Fruit fly (Drosophila melanogaster) whole organism, embryonic: Measurements from ENCODE around the gene nerfin-2.

Experiments used
- Asciz ChIP-seq: fragments of 200-800 bp; sonication (Bioruptor generic); optimal IDR thresholded peaks from 2 replicates; lab custom pipeline; 2017; ENCODE audit warnings: missing biosample characterization, mild to moderate bottlenecking, missing genetic modification characterization, missing genetic modification reagents
- BtbVII ChIP-seq: fragments of 200-800 bp; sonication (Bioruptor generic); optimal IDR thresholded peaks from 3 replicates; lab custom pipeline; 2017; ENCODE audit warnings: missing biosample characterization, mild to moderate bottlenecking, missing genetic modification characterization
- C15 ChIP-seq: fragments of 200-800 bp; sonication (Bioruptor generic); IDR thresholded peaks from 3 replicates; pipeline ENCODE4 v1.3.6; 2022; ENCODE audit warnings: missing biosample characterization, missing genetic modification characterization
- CG10274 ChIP-seq: fragments of 200-800 bp; sonication (Bioruptor generic); optimal IDR thresholded peaks from 3 replicates; lab custom pipeline; 2017; ENCODE audit warnings: missing biosample characterization, mild to moderate bottlenecking, missing genetic modification characterization
- CG12236 ChIP-seq: fragments of 200-800 bp; sonication (Bioruptor generic); optimal IDR thresholded peaks from 2 replicates; lab custom pipeline; 2016; ENCODE audit warnings: missing biosample characterization, missing genetic modification characterization
- CG1602 ChIP-seq: fragments of 200-800 bp; sonication (Bioruptor generic); optimal IDR thresholded peaks from 3 replicates; lab custom pipeline; 2016; ENCODE audit warnings: missing biosample characterization, missing genetic modification characterization
- CG18262 ChIP-seq: fragments of 200-800 bp; optimal IDR thresholded peaks from 3 replicates; lab custom pipeline; 2019; ENCODE audit warnings: missing biosample characterization, mild to moderate bottlenecking, missing genetic modification characterization, moderate library complexity
- CG30431 ChIP-seq: fragments of 200-800 bp; sonication (Bioruptor generic); optimal IDR thresholded peaks from 2 replicates; lab custom pipeline; 2017; ENCODE audit warnings: missing biosample characterization, missing genetic modification characterization
- CG34224 ChIP-seq: fragments of 200-800 bp; sonication (Bioruptor generic); IDR thresholded peaks from 3 replicates; pipeline ENCODE4 v1.3.6; 2022; ENCODE audit warnings: missing biosample characterization, missing genetic modification characterization; ENCODE audit not compliant: partially characterized antibody
- CG4282 ChIP-seq: fragments of 200-800 bp; sonication (Bioruptor generic); optimal IDR thresholded peaks from 2 replicates; lab custom pipeline; 2016; ENCODE audit warnings: missing biosample characterization, missing genetic modification characterization
- CG5953 ChIP-seq: fragments of 200-800 bp; sonication (Bioruptor generic); IDR thresholded peaks from 2 replicates; pipeline ENCODE4 v1.3.6; 2022; ENCODE audit warnings: missing biosample characterization, missing genetic modification characterization
- CG6272 ChIP-seq: fragments of 200-800 bp; sonication (Bioruptor generic); IDR thresholded peaks from 2 replicates; pipeline ENCODE4 v1.3.6; 2022; ENCODE audit warnings: missing biosample characterization, missing genetic modification characterization
- CG7963 ChIP-seq: fragments of 200-800 bp; sonication (Bioruptor generic); IDR thresholded peaks from 3 replicates; pipeline ENCODE4 v1.3.6; 2022; ENCODE audit warnings: missing biosample characterization, missing genetic modification characterization; ENCODE audit not compliant: partially characterized antibody
- CG8478 ChIP-seq: fragments of >200 bp; optimal IDR thresholded peaks from 2 replicates; lab custom pipeline; 2018
- CoRest ChIP-seq: fragments of 200-800 bp; sonication (Bioruptor generic); optimal IDR thresholded peaks from 3 replicates; lab custom pipeline; 2018; ENCODE audit warnings: missing biosample characterization, mild to moderate bottlenecking, missing genetic modification characterization, moderate library complexity
- Dbx ChIP-seq: fragments of 200-800 bp; sonication (Bioruptor generic); IDR thresholded peaks from 3 replicates; pipeline ENCODE4 v1.3.6; 2022; ENCODE audit warnings: missing biosample characterization, missing genetic modification characterization
- Dp ChIP-seq: fragments of 200-800 bp; sonication (Bioruptor generic); optimal IDR thresholded peaks from 2 replicates; lab custom pipeline; 2018; ENCODE audit warnings: missing biosample characterization, mild to moderate bottlenecking, missing genetic modification characterization, moderate library complexity
- GATAe ChIP-seq: fragments of 200-800 bp; sonication (Bioruptor generic); conservative IDR thresholded peaks from 2 replicates; pipeline ENCODE4 v1.3.6; 2022; ENCODE audit warnings: missing biosample characterization, missing genetic modification characterization
- H2.0 ChIP-seq: fragments of 200-800 bp; sonication (Bioruptor generic); IDR thresholded peaks from 2 replicates; pipeline ENCODE4 v1.3.6; 2022; ENCODE audit warnings: missing biosample characterization, missing genetic modification characterization
- HmgD ChIP-seq: fragments of 200-800 bp; sonication (Bioruptor generic); optimal IDR thresholded peaks from 3 replicates; lab custom pipeline; 2016; ENCODE audit warnings: missing biosample characterization, missing genetic modification characterization
- Hr39 ChIP-seq: fragments of >200 bp; optimal IDR thresholded peaks from 2 replicates; lab custom pipeline; 2017
- Hr78 ChIP-seq, 2 experiments: fragments of 200-800 bp in 1 of 2; fragments of >200 bp in 1 of 2; sonication (Bioruptor generic) in 1 of 2; optimal IDR thresholded peaks; 2 replicates each; lab custom pipeline; 2017 to 2019; ENCODE audit warnings: missing biosample characterization in 2 of 2, missing genetic modification characterization in 2 of 2, mild to moderate bottlenecking in 1 of 2, moderate library complexity in 1 of 2
- Lpt ChIP-seq: fragments of >200 bp; optimal IDR thresholded peaks from 2 replicates; lab custom pipeline; 2018; ENCODE audit warnings: missing biosample characterization, missing genetic modification characterization
- MTF-1 ChIP-seq: fragments of 200-800 bp; sonication (Bioruptor generic); optimal IDR thresholded peaks from 2 replicates; lab custom pipeline; 2018; ENCODE audit warnings: missing biosample characterization, mild to moderate bottlenecking, missing genetic modification characterization, borderline replicate concordance
- Max ChIP-seq: fragments of 200-800 bp; sonication (Bioruptor generic); optimal IDR thresholded peaks from 2 replicates; lab custom pipeline; 2016; ENCODE audit warnings: missing biosample characterization, mild to moderate bottlenecking, missing genetic modification characterization
- Meics ChIP-seq: fragments of 200-800 bp; sonication (Bioruptor generic); optimal IDR thresholded peaks from 2 replicates; lab custom pipeline; 2017; ENCODE audit warnings: missing biosample characterization, mild to moderate bottlenecking, missing genetic modification characterization
- Nf-YC ChIP-seq: fragments of 200-800 bp; optimal IDR thresholded peaks from 3 replicates; lab custom pipeline; 2019; ENCODE audit warnings: missing biosample characterization, mild to moderate bottlenecking, missing genetic modification characterization, moderate library complexity
- Poxn ChIP-seq: fragments of 200-800 bp; sonication (Bioruptor generic); IDR thresholded peaks from 2 replicates; pipeline ENCODE4 v1.3.6; 2022; ENCODE audit warnings: missing biosample characterization, missing genetic modification characterization
- Stat92E ChIP-seq, 3 experiments: fragments of >200 bp in 2 of 3; fragments of 200-800 bp in 1 of 3; sonication (Bioruptor generic) in 1 of 3; optimal IDR thresholded peaks; 2 replicates each; lab custom pipeline; 2017 to 2019; ENCODE audit warnings: missing biosample characterization in 3 of 3, missing genetic modification characterization in 3 of 3, mild to moderate bottlenecking in 1 of 3, moderate library complexity in 1 of 3
- az2 ChIP-seq: fragments of 200-800 bp; sonication (Bioruptor generic); optimal IDR thresholded peaks from 3 replicates; lab custom pipeline; 2016; ENCODE audit warnings: missing biosample characterization, missing genetic modification characterization
- bsh ChIP-seq, 2 experiments: fragments of 200-800 bp; sonication (Bioruptor generic); optimal IDR thresholded peaks; 2 replicates each; lab custom pipeline; 2017 to 2018; ENCODE audit warnings: mild to moderate bottlenecking in 2 of 2, missing biosample characterization in 2 of 2, missing genetic modification characterization in 2 of 2, moderate library complexity in 1 of 2
- cad ChIP-seq: fragments of >200 bp; optimal IDR thresholded peaks from 2 replicates; lab custom pipeline; 2017; ENCODE audit warnings: missing biosample characterization, missing genetic modification characterization
- cas ChIP-seq: fragments of 200-800 bp; sonication (Bioruptor generic); IDR thresholded peaks from 2 replicates; pipeline ENCODE4 v1.3.6; 2022; ENCODE audit warnings: missing biosample characterization, missing genetic modification characterization
- chm ChIP-seq: fragments of 200-800 bp; sonication (Bioruptor generic); IDR thresholded peaks from 2 replicates; pipeline ENCODE4 v1.3.6; 2022; ENCODE audit warnings: missing biosample characterization, missing genetic modification characterization
- crp ChIP-seq, 2 experiments: fragments of 200-800 bp; sonication (Bioruptor generic); optimal IDR thresholded peaks; 2 replicates in 1 of 2; 3 replicates in 1 of 2; lab custom pipeline; 2017; ENCODE audit warnings: missing biosample characterization in 2 of 2, missing genetic modification characterization in 2 of 2, mild to moderate bottlenecking in 1 of 2, moderate library complexity in 1 of 2
- da ChIP-seq: fragments of 200-800 bp; sonication (Bioruptor generic); optimal IDR thresholded peaks from 2 replicates; lab custom pipeline; 2016; ENCODE audit warnings: missing biosample characterization, missing genetic modification characterization
- dmrt11E ChIP-seq: fragments of 200-800 bp; sonication (Bioruptor generic); optimal IDR thresholded peaks from 3 replicates; lab custom pipeline; 2018; ENCODE audit warnings: missing biosample characterization, mild to moderate bottlenecking, missing genetic modification characterization, moderate library complexity
- dysf ChIP-seq: fragments of 200-800 bp; sonication (Bioruptor generic); IDR thresholded peaks from 3 replicates; pipeline ENCODE4 v1.3.6; 2022; ENCODE audit warnings: missing biosample characterization, missing genetic modification characterization
- fd102C ChIP-seq: fragments of 200-800 bp; sonication (Bioruptor generic); optimal IDR thresholded peaks from 2 replicates; lab custom pipeline; 2018; ENCODE audit warnings: missing biosample characterization, mild to moderate bottlenecking, missing genetic modification characterization, moderate library complexity
- fd96Cb ChIP-seq: fragments of 200-800 bp; sonication (Bioruptor generic); optimal IDR thresholded peaks from 2 replicates; lab custom pipeline; 2018; ENCODE audit warnings: missing biosample characterization, mild to moderate bottlenecking, missing genetic modification characterization, moderate library complexity
- gcm2 ChIP-seq: fragments of 200-800 bp; sonication (Bioruptor generic); optimal IDR thresholded peaks from 2 replicates; lab custom pipeline; 2016; ENCODE audit warnings: missing biosample characterization, missing genetic modification characterization
- gfzf ChIP-seq: fragments of 200-800 bp; sonication (Bioruptor generic); optimal IDR thresholded peaks from 2 replicates; lab custom pipeline; 2016; ENCODE audit warnings: missing biosample characterization, mild to moderate bottlenecking, missing genetic modification characterization, moderate library complexity
- gsb-n ChIP-seq: fragments of 200-800 bp; sonication (Bioruptor generic); optimal IDR thresholded peaks from 3 replicates; lab custom pipeline; 2018; ENCODE audit warnings: missing biosample characterization, mild to moderate bottlenecking, missing genetic modification characterization
- kah ChIP-seq: fragments of 200-800 bp; sonication (Bioruptor generic); optimal IDR thresholded peaks from 2 replicates; lab custom pipeline; 2018; ENCODE audit warnings: missing biosample characterization, mild to moderate bottlenecking, missing genetic modification characterization
- lmd ChIP-seq: fragments of 200-800 bp; sonication (Bioruptor generic); IDR thresholded peaks from 2 replicates; pipeline ENCODE4 v1.3.6; 2022; ENCODE audit warnings: missing biosample characterization, missing genetic modification characterization
- maf-S ChIP-seq: fragments of 200-800 bp; sonication (Bioruptor generic); optimal IDR thresholded peaks from 2 replicates; lab custom pipeline; 2016; ENCODE audit warnings: missing biosample characterization, missing genetic modification characterization
- pzg ChIP-seq: fragments of 200-800 bp; sonication (Bioruptor generic); optimal IDR thresholded peaks from 3 replicates; lab custom pipeline; 2018; ENCODE audit warnings: missing biosample characterization, mild to moderate bottlenecking, missing genetic modification characterization, moderate library complexity
- sens ChIP-seq: fragments of 200-800 bp; sonication (Bioruptor generic); peaks from one replicate; lab custom pipeline; 2016; ENCODE audit warnings: missing biosample characterization, missing genetic modification characterization
- toy ChIP-seq: fragments of 200-800 bp; sonication (Bioruptor generic); IDR thresholded peaks from 2 replicates; pipeline ENCODE4 v1.3.6; 2022; ENCODE audit warnings: missing biosample characterization, missing genetic modification characterization
- wdn ChIP-seq: fragments of 200-800 bp; sonication (Bioruptor generic); IDR thresholded peaks from 2 replicates; pipeline ENCODE4 v1.3.6; 2022; ENCODE audit warnings: missing biosample characterization, missing genetic modification characterization
- yki ChIP-seq: fragments of >200 bp; optimal IDR thresholded peaks from 3 replicates; lab custom pipeline; 2018

nerfin-2 gene

DNA sequence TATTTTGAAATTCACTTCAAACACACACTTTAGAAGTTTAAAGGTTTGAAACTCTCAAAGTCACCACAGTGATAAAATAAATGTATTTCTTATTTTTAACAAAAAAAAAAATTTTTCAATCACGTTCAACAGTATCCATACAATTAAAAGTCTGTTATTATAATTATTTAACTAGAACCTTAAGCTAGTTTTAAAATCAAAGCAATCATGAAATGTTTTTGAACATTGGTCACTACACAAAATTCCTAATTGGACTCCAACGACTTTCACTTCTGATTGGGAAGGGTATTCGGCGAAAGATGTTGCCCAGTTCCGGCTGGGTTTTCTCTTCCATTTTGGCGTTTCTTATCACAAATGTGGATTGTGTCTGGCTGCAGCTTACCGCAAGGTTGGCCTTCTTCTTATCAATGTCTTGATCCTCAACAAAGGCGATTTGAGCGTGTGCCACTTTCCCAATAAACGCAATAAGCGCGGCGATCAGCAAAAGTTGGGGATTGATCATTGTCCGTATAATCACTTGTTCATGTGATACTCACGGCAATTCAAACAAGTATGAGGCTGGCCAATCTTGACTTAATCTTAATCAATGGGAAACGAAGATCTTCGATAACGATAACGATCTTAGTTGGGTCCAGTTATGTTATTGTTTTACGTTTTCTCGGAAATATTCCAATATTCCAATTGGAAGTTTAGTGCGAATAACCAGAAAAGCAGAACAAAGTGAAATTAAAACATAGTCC is 22.7 kb upstream of the nerfin-2 start (continued):
- TF ChIP-seq C15 (GFP tag; lab: Robert Waterston, UW) (no peak), Dbx (GFP tag; lab: Robert Waterston, UW) (no peak), pzg (GFP tag; lab: Kevin White, UChicago) (no peak), Max (GFP tag; lab: Kevin White, UChicago) (peak; percentile 27), kah (GFP tag; lab: Kevin White, UChicago) (no peak), fd96Cb (tag; lab: Kevin White, UChicago) (peak; percentile 29), Asciz (peak; percentile 66), HmgD (no peak), MTF-1 (no peak), az2 (GFP tag; lab: Kevin White, UChicago) (peak; percentile 33), Nf-YC (no peak), Hr78 (GFP tag; optimal IDR thresholded peaks at IDR 0.05; lab: Kevin White, UChicago) (no peak), CG18262 (tag; lab: Kevin White, UChicago) (peak; percentile 63), BtbVII (GFP tag; lab: Kevin White, UChicago) (peak; percentile 19), H2.0 (GFP tag; lab: Robert Waterston, UW) (no peak), crp (GFP tag; optimal IDR thresholded peaks at IDR 0.05; lab: Kevin White, UChicago) (no peak), gfzf (no peak), gcm2 (GFP tag; lab: Kevin White, UChicago) (no peak), chm (GFP tag; lab: Robert Waterston, UW) (no peak), cas (GFP tag; lab: Robert Waterston, UW) (no peak), Hr39 (lab: Kevin White, UChicago) (no peak), dysf (GFP tag; lab: Robert Waterston, UW) (0 out of 3 replicates have a peak, but pooled peaks have one; percentile 36), GATAe (GFP tag; lab: Robert Waterston, UW) (no peak), CG6272 (GFP tag; lab: Robert Waterston, UW) (no peak), fd102C (GFP tag; lab: Kevin White, UChicago) (no peak), toy (no peak), CG10274 (GFP tag; lab: Kevin White, UChicago) (peak; percentile 79), Lpt (GFP tag; lab: Kevin White, UChicago) (no peak), sens (peak; percentile 48), CG34224 (GFP tag; lab: Robert Waterston, UW) (no peak; the same call in 2 of the 3 replicates), dmrt11E (tag; lab: Kevin White, UChicago) (no peak), CG8478 (lab: Kevin White, UChicago) (no peak), bsh (GFP tag; optimal IDR thresholded peaks at IDR 0.05; lab: Kevin White, UChicago) (peak in 1 of 2 experiments; percentile 28), Meics (GFP tag; lab: Kevin White, UChicago) (peak; percentile 67), Dp (GFP tag; lab: Kevin White, UChicago) (no peak), CG7963 (GFP tag; lab: Robert Waterston, UW) (no peak), wdn (GFP tag; lab: Robert Waterston, UW) (no peak), maf-S (no peak), lmd (no peak), CG1602 (GFP tag; lab: Kevin White, UChicago) (peak; percentile 11), yki (lab: Kevin White, UChicago) (no peak), CoRest (peak; percentile 68), da (GFP tag; lab: Kevin White, UChicago) (no peak), CG4282 (GFP tag; lab: Kevin White, UChicago) (no peak), Stat92E (GFP tag; optimal IDR thresholded peaks at IDR 0.05; lab: Kevin White, UChicago) (no peak), Poxn (GFP tag; lab: Robert Waterston, UW) (no peak), gsb-n (tag; lab: Kevin White, UChicago) (no peak), CG12236 (GFP tag; lab: Kevin White, UChicago) (no peak), CG30431 (GFP tag; lab: Kevin White, UChicago) (no peak), cad (GFP tag; lab: Kevin White, UChicago) (no peak), CG5953 (no peak)
